Worm (Caenorhabditis elegans) whole organism, L1 larva: ENCODE results near the gene C05C12.1.
"Not testable (repeated sequence)": the region's sequence is repeated elsewhere in the genome, so short reads cannot be mapped to it uniquely, and the experiment has no call there.

ENCODE experiments used
- swsn-7 ChIP-seq: sonication (generic microtip); optimal IDR thresholded peaks from 2 replicates; lab custom pipeline; 2016; ENCODE audit warnings: missing genetic modification characterization, missing compliant biosample characterization
- unc-98 ChIP-seq: fragments of 200-800 bp; sonication (Bioruptor generic); IDR thresholded peaks from 2 replicates; pipeline ENCODE4 v1.3.6; 2022; ENCODE audit warnings: missing genetic modification characterization, missing compliant biosample characterization

ce11 chrIV:11263101-11263500, 9.3 kb downstream of the C05C12.1 start, which contains the start of gene col-126:
- TF ChIP-seq unc-98 (GFP tag; lab: Robert Waterston, UW); swsn-7 (tag; lab: Kevin White, UChicago): not testable (repeated sequence)
